Worm (Caenorhabditis elegans) whole organism, mixed stage, embryonic: ENCODE results near the gene M7.8.

Experiments used
- blmp-1 ChIP-seq: fragments of 150-350 bp; optimal IDR thresholded peaks from 2 replicates; lab custom pipeline; 2014; ENCODE audit warnings: missing biosample characterization, missing genetic modification characterization
- ceh-43 ChIP-seq: fragments of 200-800 bp; sonication (Bioruptor generic); optimal IDR thresholded peaks from 2 replicates; lab custom pipeline; 2018; ENCODE audit warnings: mild to moderate bottlenecking, missing genetic modification characterization, moderate library complexity, missing compliant biosample characterization
- elt-1 ChIP-seq: sonication (generic microtip); optimal IDR thresholded peaks from 2 replicates; lab custom pipeline; 2017; ENCODE audit warnings: missing genetic modification characterization, mild to moderate bottlenecking, missing compliant biosample characterization, antibody characterized with exemption, moderate library complexity, borderline replicate concordance; ENCODE audit not compliant: insufficient read depth
- flh-1 ChIP-seq: fragments of 200-800 bp; sonication (Bioruptor generic); optimal IDR thresholded peaks from 2 replicates; lab custom pipeline; 2018; ENCODE audit warnings: mild to moderate bottlenecking, missing genetic modification characterization, moderate library complexity, missing compliant biosample characterization
- hlh-1 ChIP-seq: fragments of 150-350 bp; optimal IDR thresholded peaks from 2 replicates; lab custom pipeline; 2014; ENCODE audit warnings: missing biosample characterization, missing genetic modification reagents, missing genetic modification characterization
- lin-13 ChIP-seq: fragments of 150-350 bp; optimal IDR thresholded peaks from 2 replicates; lab custom pipeline; 2014; ENCODE audit warnings: missing biosample characterization, missing genetic modification characterization
- lsy-2 ChIP-seq: fragments of 150-350 bp; optimal IDR thresholded peaks from 2 replicates; lab custom pipeline; 2014; ENCODE audit warnings: missing biosample characterization, missing genetic modification characterization
- nhr-12 ChIP-seq: fragments of 150-350 bp; optimal IDR thresholded peaks from 2 replicates; lab custom pipeline; 2014; ENCODE audit warnings: missing biosample characterization, missing genetic modification characterization
- nhr-28 ChIP-seq: fragments of 150-350 bp; optimal IDR thresholded peaks from 2 replicates; lab custom pipeline; 2014; ENCODE audit warnings: missing biosample characterization, missing genetic modification characterization
- nhr-76 ChIP-seq: sonication (generic microtip); optimal IDR thresholded peaks from 2 replicates; lab custom pipeline; 2017; ENCODE audit warnings: missing biosample characterization, missing genetic modification characterization
- tbx-8 ChIP-seq: fragments of 200-800 bp; sonication (Bioruptor generic); optimal IDR thresholded peaks from 2 replicates; lab custom pipeline; 2018; ENCODE audit warnings: mild to moderate bottlenecking, missing genetic modification characterization, moderate library complexity, missing compliant biosample characterization
- unc-62 ChIP-seq: fragments of 150-350 bp; optimal IDR thresholded peaks from 2 replicates; lab custom pipeline; 2014; ENCODE audit warnings: missing biosample characterization, missing genetic modification reagents, missing genetic modification characterization
- ztf-11 ChIP-seq: fragments of 150-350 bp; optimal IDR thresholded peaks from 2 replicates; lab custom pipeline; 2014; ENCODE audit warnings: missing biosample characterization, missing genetic modification characterization

ce11 chrIV:11119972-11120562 is 25.2 kb upstream of the M7.8 start:
- TF ChIP-seq nhr-28 (tag; lab: Kevin White, UChicago) (no peak), unc-62 (GFP tag; lab: Kevin White, UChicago) (no peak), nhr-12 (no peak), ceh-43 (no peak), tbx-8 (GFP tag; lab: Kevin White, UChicago) (no peak), elt-1 (peak; percentile 95), lsy-2 (tag; lab: Kevin White, UChicago) (no peak), nhr-76 (no peak), flh-1 (GFP tag; lab: Kevin White, UChicago) (no peak), ztf-11 (tag; lab: Kevin White, UChicago) (no peak), hlh-1 (tag; lab: Kevin White, UChicago) (no peak), blmp-1 (tag; lab: Kevin White, UChicago) (no peak), lin-13 (no peak)
